Fruit fly (Drosophila melanogaster): ENCODE results near the gene CG15529.
A peak's percentile ranks its signal among the peaks of the same experiment; 100 is the strongest.

dm6 chr3R:30134063-30135047, 17.5 kb upstream of the CG15529 start, which contains the start of gene Tpi:
- TF ChIP-seq CG8478 (optimal IDR thresholded peaks at IDR 0.05) = peak; percentile 61
- no peak for TF ChIP-seq psq (optimal IDR thresholded peaks at IDR 0.05)
- TF ChIP-seq Dll (optimal IDR thresholded peaks at IDR 0.05) = no peak
- no peak for TF ChIP-seq usp (GFP tag; optimal IDR thresholded peaks at IDR 0.05)
- no peak for TF ChIP-seq pan (optimal IDR thresholded peaks at IDR 0.05)
- TF ChIP-seq EcR (GFP tag; optimal IDR thresholded peaks at IDR 0.05) = no peak
